Fruit fly (Drosophila melanogaster) whole organism, embryonic: ENCODE results near the gene CG14684.

Experiments
- B-H1 ChIP-seq: fragments of 200-800 bp; sonication (Bioruptor generic); IDR thresholded peaks from 3 replicates; pipeline ENCODE4 v1.3.6; 2022; ENCODE audit warnings: missing biosample characterization, missing genetic modification characterization
- C15 ChIP-seq: fragments of 200-800 bp; sonication (Bioruptor generic); IDR thresholded peaks from 3 replicates; pipeline ENCODE4 v1.3.6; 2022; ENCODE audit warnings: missing biosample characterization, missing genetic modification characterization
- CG10462 ChIP-seq: fragments of 200-800 bp; sonication (Bioruptor generic); optimal IDR thresholded peaks from 2 replicates; lab custom pipeline; 2016; ENCODE audit warnings: missing biosample characterization, missing genetic modification characterization
- CG11398 ChIP-seq: fragments of 200-800 bp; sonication (Bioruptor generic); optimal IDR thresholded peaks from 2 replicates; lab custom pipeline; 2016; ENCODE audit warnings: missing biosample characterization, missing genetic modification characterization
- CG11560 ChIP-seq: fragments of 200-800 bp; sonication (Bioruptor generic); IDR thresholded peaks from 3 replicates; pipeline ENCODE4 v1.3.6; 2022; ENCODE audit warnings: missing biosample characterization, missing genetic modification characterization
- CG11696 ChIP-seq: fragments of 200-800 bp; sonication (Bioruptor generic); IDR thresholded peaks from 2 replicates; pipeline ENCODE4 v1.3.6; 2022; ENCODE audit warnings: missing biosample characterization, missing genetic modification characterization
- CG12071 ChIP-seq: fragments of 200-800 bp; sonication (Bioruptor generic); optimal IDR thresholded peaks from 3 replicates; lab custom pipeline; 2018; ENCODE audit warnings: missing biosample characterization, mild to moderate bottlenecking, missing genetic modification characterization
- CG13123 ChIP-seq: fragments of 200-800 bp; sonication (Bioruptor generic); optimal IDR thresholded peaks from 2 replicates; lab custom pipeline; 2016; ENCODE audit warnings: missing biosample characterization, missing genetic modification characterization
- CG14014 ChIP-seq: fragments of 200-800 bp; sonication (Bioruptor generic); IDR thresholded peaks from 2 replicates; pipeline ENCODE4 v1.3.6; 2022; ENCODE audit warnings: missing biosample characterization, missing genetic modification characterization
- CG14965 ChIP-seq: fragments of 200-800 bp; sonication (Bioruptor generic); optimal IDR thresholded peaks from 2 replicates; lab custom pipeline; 2016; ENCODE audit warnings: missing biosample characterization, missing genetic modification characterization, borderline replicate concordance
- CG16813 ChIP-seq: fragments of 200-800 bp; sonication (Bioruptor generic); IDR thresholded peaks from 3 replicates; pipeline ENCODE4 v1.3.6; 2022; ENCODE audit warnings: missing biosample characterization, missing genetic modification characterization; ENCODE audit not compliant: partially characterized antibody
- CG17385 ChIP-seq: fragments of 200-800 bp; sonication (Bioruptor generic); optimal IDR thresholded peaks from 3 replicates; lab custom pipeline; 2018; ENCODE audit warnings: missing biosample characterization, mild to moderate bottlenecking, missing genetic modification characterization
- CG32532 ChIP-seq: fragments of 200-800 bp; sonication (Bioruptor generic); IDR thresholded peaks from 2 replicates; pipeline ENCODE4 v1.3.6; 2022; ENCODE audit warnings: missing biosample characterization, missing genetic modification characterization
- CG33557 ChIP-seq: fragments of 200-800 bp; sonication (Bioruptor generic); optimal IDR thresholded peaks from 2 replicates; lab custom pipeline; 2019; ENCODE audit warnings: missing biosample characterization, mild to moderate bottlenecking, missing genetic modification characterization, moderate library complexity
- CG4404 ChIP-seq: fragments of 200-800 bp; sonication (Bioruptor generic); IDR thresholded peaks from 2 replicates; pipeline ENCODE4 v1.3.6; 2022; ENCODE audit warnings: missing biosample characterization, missing genetic modification characterization
- CG4854 ChIP-seq: fragments of 200-800 bp; sonication (Bioruptor generic); optimal IDR thresholded peaks from 2 replicates; lab custom pipeline; 2016; ENCODE audit warnings: missing biosample characterization, missing genetic modification characterization, inconsistent platforms
- CG8290 ChIP-seq, 3 experiments: fragments of 200-800 bp; sonication (Bioruptor generic); optimal IDR thresholded peaks; 2 replicates each; lab custom pipeline; 2016 to 2019; ENCODE audit warnings: missing biosample characterization in 3 of 3, missing genetic modification characterization in 3 of 3, mild to moderate bottlenecking in 2 of 3, moderate library complexity in 1 of 3
- CG8359 ChIP-seq: fragments of 200-800 bp; sonication (Bioruptor generic); optimal IDR thresholded peaks from 2 replicates; lab custom pipeline; 2017; ENCODE audit warnings: missing biosample characterization, mild to moderate bottlenecking, missing genetic modification characterization, borderline replicate concordance
- Eip74EF ChIP-seq, 2 experiments: fragments of 200-800 bp in 1 of 2; fragments of >200 bp in 1 of 2; sonication (Bioruptor generic) in 1 of 2; optimal IDR thresholded peaks; 2 replicates each; lab custom pipeline; 2017 to 2019; ENCODE audit warnings: missing biosample characterization in 2 of 2, missing genetic modification characterization in 2 of 2, mild to moderate bottlenecking in 1 of 2, moderate library complexity in 1 of 2
- Fer2 ChIP-seq: fragments of 200-800 bp; sonication (Bioruptor generic); optimal IDR thresholded peaks from 2 replicates; lab custom pipeline; 2018; ENCODE audit warnings: missing biosample characterization, mild to moderate bottlenecking, missing genetic modification characterization, moderate library complexity
- H15 ChIP-seq: fragments of 200-800 bp; sonication (Bioruptor generic); IDR thresholded peaks from 3 replicates; pipeline ENCODE4 v1.3.6; 2022; ENCODE audit warnings: missing biosample characterization, missing genetic modification characterization
- Hr78 ChIP-seq, 2 experiments: fragments of 200-800 bp in 1 of 2; fragments of >200 bp in 1 of 2; sonication (Bioruptor generic) in 1 of 2; optimal IDR thresholded peaks; 2 replicates each; lab custom pipeline; 2017 to 2019; ENCODE audit warnings: missing biosample characterization in 2 of 2, missing genetic modification characterization in 2 of 2, mild to moderate bottlenecking in 1 of 2, moderate library complexity in 1 of 2
- Jarid2 ChIP-seq: fragments of 200-800 bp; sonication (Bioruptor generic); optimal IDR thresholded peaks from 3 replicates; lab custom pipeline; 2017; ENCODE audit warnings: mild to moderate bottlenecking, missing biosample characterization, missing genetic modification reagents, missing genetic modification characterization
- Lhr ChIP-seq: fragments of 200-800 bp; sonication (Bioruptor generic); optimal IDR thresholded peaks from 3 replicates; lab custom pipeline; 2017; ENCODE audit warnings: mild to moderate bottlenecking, missing biosample characterization, missing genetic modification reagents, missing genetic modification characterization
- Lpt ChIP-seq: fragments of >200 bp; optimal IDR thresholded peaks from 2 replicates; lab custom pipeline; 2018; ENCODE audit warnings: missing biosample characterization, missing genetic modification characterization
- MESR4 ChIP-seq: fragments of 200-800 bp; sonication (Bioruptor generic); optimal IDR thresholded peaks from 2 replicates; lab custom pipeline; 2018; ENCODE audit warnings: missing biosample characterization, mild to moderate bottlenecking, missing genetic modification characterization, moderate library complexity
- NC2β ChIP-seq: fragments of 200-800 bp; sonication (Bioruptor generic); optimal IDR thresholded peaks from 2 replicates; lab custom pipeline; 2016; ENCODE audit warnings: missing biosample characterization, missing genetic modification characterization
- Oaz ChIP-seq: fragments of 200-800 bp; sonication (Bioruptor generic); IDR thresholded peaks from 2 replicates; pipeline ENCODE4 v1.3.6; 2022; ENCODE audit warnings: missing biosample characterization, missing genetic modification characterization
- Scr ChIP-seq: fragments of 200-800 bp; sonication (Bioruptor generic); IDR thresholded peaks from 2 replicates; pipeline ENCODE4 v1.3.6; 2022; ENCODE audit warnings: missing biosample characterization, missing genetic modification characterization; ENCODE audit not compliant: partially characterized antibody
- Ssrp ChIP-seq: fragments of 200-800 bp; sonication (Bioruptor generic); optimal IDR thresholded peaks from 2 replicates; lab custom pipeline; 2018; ENCODE audit warnings: missing biosample characterization, mild to moderate bottlenecking, missing genetic modification characterization, moderate library complexity
- Vsx1 ChIP-seq: fragments of 200-800 bp; sonication (Bioruptor generic); optimal IDR thresholded peaks from 2 replicates; lab custom pipeline; 2017; ENCODE audit warnings: missing biosample characterization, mild to moderate bottlenecking, missing genetic modification characterization, missing genetic modification reagents
- br ChIP-seq: fragments of >200 bp; optimal IDR thresholded peaks from 2 replicates; lab custom pipeline; 2017
- chinmo ChIP-seq: fragments of 200-800 bp; sonication (Bioruptor generic); IDR thresholded peaks from 4 replicates; pipeline ENCODE4 v1.3.6; 2022; ENCODE audit warnings: missing biosample characterization, missing genetic modification characterization; ENCODE audit not compliant: partially characterized antibody
- dpn ChIP-seq, 2 experiments: fragments of 200-800 bp; sonication (Bioruptor generic); optimal IDR thresholded peaks; 3 replicates each; lab custom pipeline; 2016; ENCODE audit warnings: missing biosample characterization in 2 of 2, missing genetic modification characterization in 2 of 2
- fru ChIP-seq: fragments of >200 bp; optimal IDR thresholded peaks from 2 replicates; lab custom pipeline; 2017
- grau ChIP-seq: fragments of 200-800 bp; optimal IDR thresholded peaks from 3 replicates; lab custom pipeline; 2019; ENCODE audit warnings: missing biosample characterization, mild to moderate bottlenecking, missing genetic modification characterization, moderate library complexity
- gsb ChIP-seq: fragments of 200-800 bp; sonication (Bioruptor generic); IDR thresholded peaks from 2 replicates; pipeline ENCODE4 v1.3.6; 2022; ENCODE audit warnings: missing biosample characterization, missing genetic modification characterization
- gsb-n ChIP-seq: fragments of 200-800 bp; sonication (Bioruptor generic); optimal IDR thresholded peaks from 3 replicates; lab custom pipeline; 2018; ENCODE audit warnings: missing biosample characterization, mild to moderate bottlenecking, missing genetic modification characterization
- maf-S ChIP-seq: fragments of 200-800 bp; sonication (Bioruptor generic); optimal IDR thresholded peaks from 2 replicates; lab custom pipeline; 2016; ENCODE audit warnings: missing biosample characterization, missing genetic modification characterization
- mirr ChIP-seq: fragments of 200-800 bp; sonication (Bioruptor generic); optimal IDR thresholded peaks from 3 replicates; lab custom pipeline; 2018; ENCODE audit warnings: missing biosample characterization, mild to moderate bottlenecking, missing genetic modification characterization
- oc ChIP-seq: fragments of 200-800 bp; sonication (Bioruptor generic); optimal IDR thresholded peaks from 2 replicates; lab custom pipeline; 2018; ENCODE audit warnings: missing biosample characterization, mild to moderate bottlenecking, missing genetic modification characterization, moderate library complexity
- p53 ChIP-seq: fragments of 200-800 bp; sonication (Bioruptor generic); optimal IDR thresholded peaks from 2 replicates; lab custom pipeline; 2016; ENCODE audit warnings: missing biosample characterization, missing genetic modification characterization
- salm ChIP-seq: fragments of 200-800 bp; sonication (Bioruptor generic); optimal IDR thresholded peaks from 2 replicates; lab custom pipeline; 2018; ENCODE audit warnings: missing biosample characterization, mild to moderate bottlenecking, missing genetic modification characterization
- shn ChIP-seq: fragments of 200-800 bp; sonication (Bioruptor generic); optimal IDR thresholded peaks from 3 replicates; lab custom pipeline; 2016; ENCODE audit warnings: missing biosample characterization, missing genetic modification characterization
- tll ChIP-seq, 2 experiments: fragments of 200-800 bp in 1 of 2; fragments of >200 bp in 1 of 2; sonication (Bioruptor generic) in 1 of 2; optimal IDR thresholded peaks; 2 replicates each; lab custom pipeline; 2017 to 2019; ENCODE audit warnings: missing biosample characterization in 2 of 2, missing genetic modification characterization in 2 of 2, mild to moderate bottlenecking in 1 of 2, moderate library complexity in 1 of 2
- tup ChIP-seq: fragments of 200-800 bp; sonication (Bioruptor generic); optimal IDR thresholded peaks from 2 replicates; lab custom pipeline; 2016; ENCODE audit warnings: missing biosample characterization, mild to moderate bottlenecking, missing genetic modification characterization, moderate library complexity
- vvl ChIP-seq: fragments of 200-800 bp; sonication (Bioruptor generic); IDR thresholded peaks from 2 replicates; pipeline ENCODE4 v1.3.6; 2022; ENCODE audit warnings: missing biosample characterization, missing genetic modification characterization
- zen ChIP-seq: fragments of 200-800 bp; sonication (Bioruptor generic); optimal IDR thresholded peaks from 3 replicates; lab custom pipeline; 2018; ENCODE audit warnings: missing biosample characterization, mild to moderate bottlenecking, missing genetic modification characterization, moderate library complexity

Gene CG14684

dm6 chr3R:10687312-10687711 lies 19.5 kb upstream of the CG14684 start (continued):
- TF ChIP-seq maf-S (GFP tag; lab: Kevin White, UChicago) (no peak), CG14014 (GFP tag; lab: Robert Waterston, UW) (no peak), Ssrp (tag; lab: Kevin White, UChicago) (no peak), salm (tag; lab: Kevin White, UChicago) (peak; percentile 2), gsb (GFP tag; lab: Robert Waterston, UW) (no peak), Scr (no peak), Hr78 (GFP tag; optimal IDR thresholded peaks at IDR 0.05; lab: Kevin White, UChicago) (peak in 1 of 2 experiments; percentile 38), grau (tag; lab: Kevin White, UChicago) (no peak), CG11696 (no peak), p53 (GFP tag; lab: Kevin White, UChicago) (no peak), vvl (GFP tag; lab: Robert Waterston, UW) (peak; percentile 77), zen (tag; lab: Kevin White, UChicago) (no peak), gsb-n (tag; lab: Kevin White, UChicago) (no peak), fru (lab: Kevin White, UChicago) (no peak), H15 (GFP tag; lab: Robert Waterston, UW) (no peak), Oaz (GFP tag; lab: Robert Waterston, UW) (no peak), CG10462 (GFP tag; lab: Kevin White, UChicago) (no peak), oc (tag; lab: Kevin White, UChicago) (peak; percentile 72)

- TF ChIP-seq Eip74EF (GFP tag; optimal IDR thresholded peaks at IDR 0.05; lab: Kevin White, UChicago): no peak
- TF ChIP-seq chinmo (GFP tag; lab: Robert Waterston, UW): 0 out of 4 replicates have a peak, but pooled peaks have one; percentile 42
These were observed 18.6 kb upstream of the CG14684 start for dm6 chr3R:10688160-10688559.

dm6 chr3R:10688835-10689234 lies 17.9 kb upstream of the CG14684 start:
- no peak for TF ChIP-seq Fer2
- 0 out of 2 replicates have a peak, but pooled peaks have one; percentile 32 for TF ChIP-seq CG4404
- no peak for TF ChIP-seq shn (GFP tag; lab: Kevin White, UChicago)
- no peak for TF ChIP-seq CG11398 (GFP tag; lab: Kevin White, UChicago)
- no peak for TF ChIP-seq MESR4
- no peak for TF ChIP-seq CG33557
- no peak for TF ChIP-seq Jarid2 (GFP tag; lab: Kevin White, UChicago)
- peak; percentile 10 for TF ChIP-seq CG12071 (GFP tag; lab: Kevin White, UChicago)
- no peak for TF ChIP-seq CG11560
- TF ChIP-seq Lpt: no peak
- TF ChIP-seq mirr: no peak
- TF ChIP-seq br (lab: Kevin White, UChicago): no peak
- TF ChIP-seq CG8359 (GFP tag; lab: Kevin White, UChicago): no peak
- TF ChIP-seq CG16813 (GFP tag; lab: Robert Waterston, UW): no peak
- no peak for TF ChIP-seq NC2β
- TF ChIP-seq CG8290 (GFP tag; optimal IDR thresholded peaks at IDR 0.05; lab: Kevin White, UChicago): no peak
- peak in 1 of 2 experiments; percentile 43 for TF ChIP-seq CG8290 (tag; optimal IDR thresholded peaks at IDR 0.05; lab: Kevin White, UChicago)
- TF ChIP-seq CG32532 (GFP tag; lab: Robert Waterston, UW): peak; percentile 88
- TF ChIP-seq CG17385 (GFP tag; lab: Kevin White, UChicago): peak; percentile 34
- peak; percentile 33; the same call in 1 of the 3 replicates for TF ChIP-seq B-H1
- peak; percentile 7 for TF ChIP-seq tup (GFP tag; lab: Kevin White, UChicago)
- peak; percentile 27 for TF ChIP-seq CG4854
- TF ChIP-seq Lhr (GFP tag; lab: Kevin White, UChicago): no peak
- no peak for TF ChIP-seq tll (GFP tag; optimal IDR thresholded peaks at IDR 0.05; lab: Kevin White, UChicago)
- 0 out of 3 replicates have a peak, but pooled peaks have one; percentile 17 for TF ChIP-seq C15
- TF ChIP-seq Vsx1 (GFP tag; lab: Kevin White, UChicago): peak; percentile 48
- no peak for TF ChIP-seq CG13123
- no peak for TF ChIP-seq CG14965
- TF ChIP-seq dpn (GFP tag; optimal IDR thresholded peaks at IDR 0.05; lab: Kevin White, UChicago): peak; percentile 17 to 28
